Worm (Caenorhabditis elegans) whole organism, young adult: ENCODE data around the gene xpf-1.

Experiments used
- B0035.1 ChIP-seq: sonication (generic microtip); optimal IDR thresholded peaks from 2 replicates; lab custom pipeline; 2016; ENCODE audit warnings: missing genetic modification characterization, mild to moderate bottlenecking, missing compliant biosample characterization, missing genotype, missing genetic modification reagents
- ama-1 ChIP-seq, 3 experiments: fragments of 150-350 bp in 1 of 3; sonication (generic microtip) in 2 of 3; optimal IDR thresholded peaks; 2 replicates each; lab custom pipeline; 2014 to 2018; ENCODE audit warnings: missing biosample characterization in 2 of 3, missing genetic modification characterization in 2 of 3, missing genetic modification reagents in 2 of 3
- hmg-1.2 ChIP-seq: fragments of 200-800 bp; sonication (Bioruptor generic); IDR thresholded peaks from 2 replicates; pipeline ENCODE4 v1.3.6; 2022; ENCODE audit warnings: missing genetic modification reagents, missing genetic modification characterization, missing compliant biosample characterization
- unc-130 ChIP-seq: sonication (generic microtip); optimal IDR thresholded peaks from 2 replicates; lab custom pipeline; 2016; ENCODE audit warnings: missing genetic modification reagents, missing genetic modification characterization, missing compliant biosample characterization

- TF ChIP-seq ama-1 (optimal IDR thresholded peaks at IDR 0.05; lab: Kevin White, UChicago) (no peak), ama-1 (GFP tag; optimal IDR thresholded peaks at IDR 0.05; lab: Kevin White, UChicago) (no peak), B0035.1 (no peak), unc-130 (GFP tag; lab: Kevin White, UChicago) (no peak), hmg-1.2 (GFP tag; lab: Robert Waterston, UW) (peak; percentile 11; the same call in 1 of the 2 replicates)
These were observed 52.5 kb downstream of the xpf-1 start, which contains the start of the genes F44E5.17 and gpb-1 for ce11 chrII:11748494-11748893.
